Worm (Caenorhabditis elegans) whole organism, early embryonic: ENCODE measurements around the gene cyn-10.

Source experiments
- ama-1 ChIP-seq: fragments of 150-350 bp; optimal IDR thresholded peaks from 2 replicates; lab custom pipeline; 2014
- ceh-13 ChIP-seq: fragments of 200-800 bp; sonication (Bioruptor generic); optimal IDR thresholded peaks from 2 replicates; lab custom pipeline; 2018; ENCODE audit warnings: mild to moderate bottlenecking, missing genetic modification characterization, missing compliant biosample characterization
- ceh-36 ChIP-seq: sonication (generic microtip); optimal IDR thresholded peaks from 2 replicates; lab custom pipeline; 2016; ENCODE audit warnings: missing genetic modification characterization, inconsistent platforms, missing compliant biosample characterization
- ets-7 ChIP-seq: sonication (generic microtip); optimal IDR thresholded peaks from 2 replicates; lab custom pipeline; 2016; ENCODE audit warnings: missing genotype, missing genetic modification characterization, missing compliant biosample characterization
- pes-1 ChIP-seq: fragments of 200-800 bp; sonication (Bioruptor generic); IDR thresholded peaks from 2 replicates; pipeline ENCODE4 v1.3.6; 2022; ENCODE audit warnings: missing genetic modification reagents, missing genetic modification characterization, missing compliant biosample characterization
- sea-1 ChIP-seq: fragments of 200-800 bp; sonication (Bioruptor generic); conservative IDR thresholded peaks from 2 replicates; pipeline ENCODE4 v1.3.6; 2022; ENCODE audit warnings: missing genetic modification characterization, missing compliant biosample characterization
- tra-4 ChIP-seq: sonication (generic microtip); optimal IDR thresholded peaks from 2 replicates; lab custom pipeline; 2017; ENCODE audit warnings: missing genetic modification characterization, missing compliant biosample characterization

- TF ChIP-seq tra-4 (tag; lab: Kevin White, UChicago) (no peak), ceh-13 (GFP tag; lab: Kevin White, UChicago) (no peak), sea-1 (GFP tag; lab: Robert Waterston, UW) (no peak), pes-1 (GFP tag; lab: Robert Waterston, UW) (no peak), ceh-36 (tag; lab: Kevin White, UChicago) (no peak), ets-7 (tag; lab: Kevin White, UChicago) (no peak), ama-1 (lab: Kevin White, UChicago) (no peak)
Observed at ce11 chrII:6923792-6924191, 10.6 kb upstream of the cyn-10 start.
